Worm (Caenorhabditis elegans): ENCODE data around the gene irld-50.

irld-50 gene

ce11 chrII:2940747-2941146 is 3.1 kb downstream of the irld-50 start, which contains the start of gene irld-66:
TSS of gene irld-66 (minus strand) at chrII:2940847.
- TF ChIP-seq ceh-20 (GFP tag; IDR thresholded peaks at IDR 0.05) (no peak), F49E8.2 (tag; optimal IDR thresholded peaks at IDR 0.05; ENCODE audit: borderline replicate concordance) (no peak), lin-39 (tag; optimal IDR thresholded peaks at IDR 0.05) (no peak), ceh-44 (GFP tag; IDR thresholded peaks at IDR 0.05) (no peak), lin-13 (GFP tag; optimal IDR thresholded peaks at IDR 0.05) (no peak), hlh-30 (tag; optimal IDR thresholded peaks at IDR 0.05; ENCODE audit: insufficient read depth) (no peak), mdt-29 (GFP tag; IDR thresholded peaks at IDR 0.05) (no peak), fos-1 (tag; optimal IDR thresholded peaks at IDR 0.05) (no peak), dve-1 (tag; optimal IDR thresholded peaks at IDR 0.05; ENCODE audit: insufficient read depth) (no peak), nhr-102 (tag; optimal IDR thresholded peaks at IDR 0.05) (no peak), daf-16 (GFP tag; optimal IDR thresholded peaks at IDR 0.05) (no peak), daf-16 (tag; optimal IDR thresholded peaks at IDR 0.05) (no peak), daf-12 (tag; optimal IDR thresholded peaks at IDR 0.05) (no peak), sdz-12 (GFP tag; optimal IDR thresholded peaks at IDR 0.05) (no peak), mdl-1 (tag; optimal IDR thresholded peaks at IDR 0.05) (no peak), ctbp-1 (GFP tag; IDR thresholded peaks at IDR 0.05) (no peak)

ce11 chrII:2939681-2940080 is 4.2 kb downstream of the irld-50 start:
- TF ChIP-seq T26A8.4 (GFP tag; IDR thresholded peaks at IDR 0.05) (no peak), aha-1 (tag) (peak; percentile 34)

ce11 chrII:2937852-2938251 is 6.0 kb downstream of the irld-50 start, which contains the start of gene irld-65:
TSS of gene irld-65 (minus strand) at chrII:2937952.
- TF ChIP-seq Y5F2A.4 (GFP tag; optimal IDR thresholded peaks at IDR 0.05) (no peak), nhr-25 (tag; optimal IDR thresholded peaks at IDR 0.05; ENCODE audit: borderline replicate concordance, insufficient read depth) (no peak), lin-29 (GFP tag; IDR thresholded peaks at IDR 0.05) (no peak), mdt-29 (GFP tag; IDR thresholded peaks at IDR 0.05) (no peak), tra-1 (GFP tag; IDR thresholded peaks at IDR 0.05) (no peak), fos-1 (tag; optimal IDR thresholded peaks at IDR 0.05) (no peak), lin-13 (GFP tag; optimal IDR thresholded peaks at IDR 0.05) (no peak), zip-11 (GFP tag; IDR thresholded peaks at IDR 0.05) (no peak)

DNA sequence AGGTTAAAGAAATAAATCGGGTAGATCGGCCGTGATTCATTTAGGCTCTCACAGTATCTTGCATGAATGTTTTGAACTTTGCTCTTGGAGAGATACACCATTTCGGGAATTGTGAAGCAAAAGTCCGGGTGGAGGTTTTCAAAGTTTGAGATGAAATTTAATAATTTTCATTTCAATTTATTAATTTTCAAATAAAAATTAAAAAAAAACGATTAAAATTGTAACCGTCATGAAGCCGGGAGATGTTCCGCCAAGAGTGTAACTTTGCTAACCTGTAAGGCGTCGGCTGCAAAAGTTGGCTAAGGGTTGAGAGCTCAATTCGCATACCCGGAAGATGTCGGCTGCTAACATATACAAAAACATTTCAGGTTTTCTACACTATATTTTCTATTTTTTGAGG is 9.5 kb downstream of the irld-50 start, which contains the start of gene irld-67:
irld-67 (minus strand) TSS at position 101 of the 400 bp plus-strand sequence.
- TF ChIP-seq lir-3 (tag; optimal IDR thresholded peaks at IDR 0.05) (no peak), aly-2 (tag; optimal IDR thresholded peaks at IDR 0.05) (no peak), T20F7.1 (GFP tag; optimal IDR thresholded peaks at IDR 0.05) (no peak), ctbp-1 (GFP tag; IDR thresholded peaks at IDR 0.05) (no peak), nhr-41 (GFP tag; IDR thresholded peaks at IDR 0.05) (no peak), ama-1 (optimal IDR thresholded peaks at IDR 0.05) (no peak), madf-5 (GFP tag; IDR thresholded peaks at IDR 0.05) (no peak), nhr-76 (tag; optimal IDR thresholded peaks at IDR 0.05) (no peak)

DNA sequence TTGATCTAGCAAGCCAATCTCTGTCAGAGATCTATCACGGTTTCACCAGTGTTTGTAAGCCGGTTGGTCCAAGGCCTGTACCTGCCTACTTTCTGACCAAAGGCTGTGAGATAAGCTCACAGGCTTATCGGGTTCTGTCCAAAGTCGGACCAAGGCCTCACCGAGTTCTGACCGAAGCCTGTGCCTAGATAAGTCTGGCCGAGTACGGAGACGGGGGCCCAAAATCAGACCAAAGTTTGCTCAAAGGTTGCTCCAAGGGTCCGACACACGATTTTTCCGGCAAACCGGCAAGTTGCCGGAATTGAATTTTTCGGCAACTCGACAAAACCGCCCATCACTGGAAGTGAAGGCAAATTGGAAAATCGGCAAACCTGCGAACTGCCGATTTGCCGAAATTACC is 12.3 kb downstream of the irld-50 start:
- 0 out of 2 replicates have a peak, but pooled peaks have one; percentile 21 for TF ChIP-seq set-16 (GFP tag; IDR thresholded peaks at IDR 0.05)
- TF ChIP-seq lin-1 (GFP tag; IDR thresholded peaks at IDR 0.05): no peak

- TF ChIP-seq dmd-9 (GFP tag; IDR thresholded peaks at IDR 0.05) (no peak), ctbp-1 (GFP tag; IDR thresholded peaks at IDR 0.05) (no peak), tra-1 (GFP tag; IDR thresholded peaks at IDR 0.05) (no peak)
These were observed 13.4 kb downstream of the irld-50 start, which contains the start of the genes irld-64 and irld-63 for ce11 chrII:2930499-2930898. TSS of gene irld-64 (minus strand) at chrII:2930599. TSS of gene irld-63 (plus strand) at chrII:2930728.
